Fruit fly (Drosophila melanogaster) whole organism, embryonic: ENCODE results near the gene senju.

ENCODE experiments used
- Atf-2 ChIP-seq: fragments of 200-800 bp; sonication (Bioruptor generic); optimal IDR thresholded peaks from 2 replicates; lab custom pipeline; 2016; ENCODE audit warnings: missing biosample characterization, missing genetic modification characterization
- BEAF-32 ChIP-seq: fragments of 200-800 bp; sonication (Bioruptor generic); optimal IDR thresholded peaks from 3 replicates; lab custom pipeline; 2017; ENCODE audit warnings: missing biosample characterization, missing genetic modification characterization, mild to moderate bottlenecking, moderate library complexity, missing genetic modification reagents
- CG10267 ChIP-seq: fragments of 200-800 bp; sonication (Bioruptor generic); optimal IDR thresholded peaks from 2 replicates; lab custom pipeline; 2018; ENCODE audit warnings: missing biosample characterization, mild to moderate bottlenecking, missing genetic modification characterization, moderate library complexity
- CG10959 ChIP-seq: fragments of 200-800 bp; sonication (Bioruptor generic); IDR thresholded peaks from 2 replicates; pipeline ENCODE4 v1.3.6; 2022; ENCODE audit warnings: missing biosample characterization, missing genetic modification characterization
- CG14710 ChIP-seq: fragments of 200-800 bp; sonication (Bioruptor generic); optimal IDR thresholded peaks from 3 replicates; lab custom pipeline; 2019; ENCODE audit warnings: missing biosample characterization, mild to moderate bottlenecking, missing genetic modification characterization, moderate library complexity
- CG15479 ChIP-seq: fragments of 200-800 bp; sonication (Bioruptor generic); optimal IDR thresholded peaks from 3 replicates; lab custom pipeline; 2019; ENCODE audit warnings: missing biosample characterization, mild to moderate bottlenecking, missing genetic modification characterization, moderate library complexity
- CG1603 ChIP-seq: fragments of 200-800 bp; sonication (Bioruptor generic); optimal IDR thresholded peaks from 2 replicates; lab custom pipeline; 2019; ENCODE audit warnings: missing biosample characterization, mild to moderate bottlenecking, missing genetic modification characterization, moderate library complexity
- CG16813 ChIP-seq: fragments of 200-800 bp; sonication (Bioruptor generic); IDR thresholded peaks from 3 replicates; pipeline ENCODE4 v1.3.6; 2022; ENCODE audit warnings: missing biosample characterization, missing genetic modification characterization; ENCODE audit not compliant: partially characterized antibody
- CG30020 ChIP-seq: fragments of 200-800 bp; optimal IDR thresholded peaks from 2 replicates; lab custom pipeline; 2019; ENCODE audit warnings: missing biosample characterization, mild to moderate bottlenecking, missing genetic modification characterization, moderate library complexity
- CG42726 ChIP-seq: fragments of 200-800 bp; sonication (Bioruptor generic); IDR thresholded peaks from 2 replicates; pipeline ENCODE4 v1.3.6; 2022; ENCODE audit warnings: missing biosample characterization, missing genetic modification characterization; ENCODE audit not compliant: partially characterized antibody
- CG4617 ChIP-seq: fragments of 200-800 bp; sonication (Bioruptor generic); optimal IDR thresholded peaks from 3 replicates; lab custom pipeline; 2016; ENCODE audit warnings: missing biosample characterization, missing genetic modification characterization, borderline replicate concordance
- CG6254 ChIP-seq: fragments of 200-800 bp; sonication (Bioruptor generic); optimal IDR thresholded peaks from 3 replicates; lab custom pipeline; 2017; ENCODE audit warnings: mild to moderate bottlenecking, missing biosample characterization, missing genetic modification reagents, missing genetic modification characterization
- CG6791 ChIP-seq: fragments of 200-800 bp; sonication (Bioruptor generic); IDR thresholded peaks from 3 replicates; pipeline ENCODE4 v1.3.6; 2022; ENCODE audit warnings: missing biosample characterization, missing genetic modification characterization; ENCODE audit not compliant: partially characterized antibody
- CG7987 ChIP-seq: fragments of 200-800 bp; sonication (Bioruptor generic); optimal IDR thresholded peaks from 2 replicates; lab custom pipeline; 2018; ENCODE audit warnings: missing biosample characterization, mild to moderate bottlenecking, missing genetic modification characterization, moderate library complexity
- CG8359 ChIP-seq: fragments of 200-800 bp; sonication (Bioruptor generic); optimal IDR thresholded peaks from 2 replicates; lab custom pipeline; 2017; ENCODE audit warnings: missing biosample characterization, mild to moderate bottlenecking, missing genetic modification characterization, borderline replicate concordance
- CG9797 ChIP-seq: fragments of 200-800 bp; sonication (Bioruptor generic); optimal IDR thresholded peaks from 3 replicates; lab custom pipeline; 2018; ENCODE audit warnings: missing biosample characterization, mild to moderate bottlenecking, missing genetic modification characterization
- CHES-1-like ChIP-seq: fragments of 200-800 bp; sonication (Bioruptor generic); optimal IDR thresholded peaks from 2 replicates; lab custom pipeline; 2016; ENCODE audit warnings: missing biosample characterization, missing genetic modification characterization
- Dip2 ChIP-seq: fragments of 200-800 bp; sonication (Bioruptor generic); IDR thresholded peaks from 2 replicates; pipeline ENCODE4 v1.3.6; 2022; ENCODE audit warnings: missing biosample characterization, missing genetic modification characterization
- Dll ChIP-seq: fragments of 200-800 bp; sonication (Bioruptor generic); IDR thresholded peaks from 4 replicates; pipeline ENCODE4 v1.3.6; 2022; ENCODE audit warnings: missing biosample characterization, missing genetic modification characterization; ENCODE audit not compliant: partially characterized antibody
- Elba2 ChIP-seq: fragments of 200-800 bp; sonication (Bioruptor generic); optimal IDR thresholded peaks from 3 replicates; lab custom pipeline; 2016; ENCODE audit warnings: missing biosample characterization, missing genetic modification characterization
- Ets65A ChIP-seq: fragments of 200-800 bp; sonication (Bioruptor generic); peaks from one replicate; lab custom pipeline; 2016; ENCODE audit warnings: missing biosample characterization, missing genetic modification characterization
- Ets97D ChIP-seq: fragments of 200-800 bp; sonication (Bioruptor generic); optimal IDR thresholded peaks from 3 replicates; lab custom pipeline; 2016; ENCODE audit warnings: missing biosample characterization, missing genetic modification characterization
- Fer1 ChIP-seq: fragments of 200-800 bp; sonication (Bioruptor generic); optimal IDR thresholded peaks from 2 replicates; lab custom pipeline; 2017; ENCODE audit warnings: missing biosample characterization, mild to moderate bottlenecking, missing genetic modification characterization
- Hmr ChIP-seq: fragments of 200-800 bp; sonication (Bioruptor generic); optimal IDR thresholded peaks from 3 replicates; lab custom pipeline; 2017; ENCODE audit warnings: mild to moderate bottlenecking, missing biosample characterization, missing genetic modification reagents, missing genetic modification characterization
- MBD-R2 ChIP-seq: fragments of 200-800 bp; sonication (Bioruptor generic); IDR thresholded peaks from 2 replicates; pipeline ENCODE4 v1.3.6; 2022; ENCODE audit warnings: missing biosample characterization, missing genetic modification characterization
- MESR4 ChIP-seq: fragments of 200-800 bp; sonication (Bioruptor generic); optimal IDR thresholded peaks from 2 replicates; lab custom pipeline; 2018; ENCODE audit warnings: missing biosample characterization, mild to moderate bottlenecking, missing genetic modification characterization, moderate library complexity
- Med ChIP-seq: fragments of 200-800 bp; sonication (Bioruptor generic); peaks from one replicate; lab custom pipeline; 2016; ENCODE audit warnings: missing biosample characterization, missing genetic modification characterization, mild to moderate bottlenecking, inconsistent platforms, moderate library complexity
- Meics ChIP-seq: fragments of 200-800 bp; sonication (Bioruptor generic); optimal IDR thresholded peaks from 2 replicates; lab custom pipeline; 2017; ENCODE audit warnings: missing biosample characterization, mild to moderate bottlenecking, missing genetic modification characterization
- Myb ChIP-seq: fragments of 200-800 bp; sonication (Bioruptor generic); optimal IDR thresholded peaks from 2 replicates; lab custom pipeline; 2016; ENCODE audit warnings: missing biosample characterization, missing genetic modification characterization
- Nf-YC ChIP-seq: fragments of 200-800 bp; optimal IDR thresholded peaks from 3 replicates; lab custom pipeline; 2019; ENCODE audit warnings: missing biosample characterization, mild to moderate bottlenecking, missing genetic modification characterization, moderate library complexity
- Scr ChIP-seq: fragments of 200-800 bp; sonication (Bioruptor generic); IDR thresholded peaks from 2 replicates; pipeline ENCODE4 v1.3.6; 2022; ENCODE audit warnings: missing biosample characterization, missing genetic modification characterization; ENCODE audit not compliant: partially characterized antibody
- TFAM ChIP-seq: fragments of 200-800 bp; sonication (Bioruptor generic); optimal IDR thresholded peaks from 2 replicates; lab custom pipeline; 2017; ENCODE audit warnings: missing biosample characterization, missing genetic modification characterization, inconsistent platforms
- Xrp1 ChIP-seq: fragments of 200-800 bp; sonication (Bioruptor generic); IDR thresholded peaks from 2 replicates; pipeline ENCODE4 v1.3.6; 2022; ENCODE audit warnings: missing biosample characterization, missing genetic modification characterization
- YL-1 ChIP-seq: fragments of 200-800 bp; sonication (Bioruptor generic); optimal IDR thresholded peaks from 3 replicates; lab custom pipeline; 2017; ENCODE audit warnings: missing biosample characterization, mild to moderate bottlenecking, missing genetic modification characterization
- crp ChIP-seq, 2 experiments: fragments of 200-800 bp; sonication (Bioruptor generic); optimal IDR thresholded peaks; 2 replicates in 1 of 2; 3 replicates in 1 of 2; lab custom pipeline; 2017; ENCODE audit warnings: missing biosample characterization in 2 of 2, missing genetic modification characterization in 2 of 2, mild to moderate bottlenecking in 1 of 2, moderate library complexity in 1 of 2
- da ChIP-seq: fragments of 200-800 bp; sonication (Bioruptor generic); optimal IDR thresholded peaks from 2 replicates; lab custom pipeline; 2016; ENCODE audit warnings: missing biosample characterization, missing genetic modification characterization
- fd3F ChIP-seq: fragments of 200-800 bp; sonication (Bioruptor generic); optimal IDR thresholded peaks from 2 replicates; lab custom pipeline; 2018; ENCODE audit warnings: missing biosample characterization, mild to moderate bottlenecking, missing genetic modification characterization, moderate library complexity
- ind ChIP-seq: fragments of 200-800 bp; sonication (Bioruptor generic); optimal IDR thresholded peaks from 3 replicates; lab custom pipeline; 2016; ENCODE audit warnings: missing biosample characterization, missing genetic modification characterization
- jing ChIP-seq: fragments of 200-800 bp; sonication (Bioruptor generic); optimal IDR thresholded peaks from 2 replicates; lab custom pipeline; 2018; ENCODE audit warnings: missing biosample characterization, mild to moderate bottlenecking, missing genetic modification characterization
- mirr ChIP-seq: fragments of 200-800 bp; sonication (Bioruptor generic); optimal IDR thresholded peaks from 3 replicates; lab custom pipeline; 2018; ENCODE audit warnings: missing biosample characterization, mild to moderate bottlenecking, missing genetic modification characterization
- pzg ChIP-seq: fragments of 200-800 bp; sonication (Bioruptor generic); optimal IDR thresholded peaks from 3 replicates; lab custom pipeline; 2018; ENCODE audit warnings: missing biosample characterization, mild to moderate bottlenecking, missing genetic modification characterization, moderate library complexity
- sd ChIP-seq: fragments of 200-800 bp; sonication (Bioruptor generic); optimal IDR thresholded peaks from 3 replicates; lab custom pipeline; 2018; ENCODE audit warnings: missing biosample characterization, mild to moderate bottlenecking, missing genetic modification characterization, moderate library complexity
- sna ChIP-seq: fragments of 200-800 bp; sonication (Bioruptor generic); IDR thresholded peaks from 2 replicates; pipeline ENCODE4 v1.3.6; 2022; ENCODE audit warnings: missing biosample characterization, missing genetic modification characterization; ENCODE audit not compliant: partially characterized antibody
- sqz ChIP-seq: fragments of 200-800 bp; sonication (Bioruptor generic); optimal IDR thresholded peaks from 3 replicates; lab custom pipeline; 2018; ENCODE audit warnings: missing biosample characterization, mild to moderate bottlenecking, missing genetic modification characterization
- ssp ChIP-seq: fragments of 200-800 bp; sonication (Bioruptor generic); IDR thresholded peaks from 2 replicates; pipeline ENCODE4 v1.3.6; 2022; ENCODE audit warnings: missing biosample characterization, missing genetic modification characterization
- stc ChIP-seq: fragments of 200-800 bp; sonication (Bioruptor generic); IDR thresholded peaks from 2 replicates; pipeline ENCODE4 v1.3.6; 2022; ENCODE audit warnings: missing biosample characterization, missing genetic modification characterization
- stwl ChIP-seq: fragments of 200-800 bp; sonication (Bioruptor generic); optimal IDR thresholded peaks from 3 replicates; lab custom pipeline; 2018; ENCODE audit warnings: missing biosample characterization, mild to moderate bottlenecking, missing genetic modification characterization, moderate library complexity
- trem ChIP-seq: fragments of 200-800 bp; optimal IDR thresholded peaks from 3 replicates; lab custom pipeline; 2019; ENCODE audit warnings: missing biosample characterization, mild to moderate bottlenecking, missing genetic modification characterization, moderate library complexity

Gene senju

DNA sequence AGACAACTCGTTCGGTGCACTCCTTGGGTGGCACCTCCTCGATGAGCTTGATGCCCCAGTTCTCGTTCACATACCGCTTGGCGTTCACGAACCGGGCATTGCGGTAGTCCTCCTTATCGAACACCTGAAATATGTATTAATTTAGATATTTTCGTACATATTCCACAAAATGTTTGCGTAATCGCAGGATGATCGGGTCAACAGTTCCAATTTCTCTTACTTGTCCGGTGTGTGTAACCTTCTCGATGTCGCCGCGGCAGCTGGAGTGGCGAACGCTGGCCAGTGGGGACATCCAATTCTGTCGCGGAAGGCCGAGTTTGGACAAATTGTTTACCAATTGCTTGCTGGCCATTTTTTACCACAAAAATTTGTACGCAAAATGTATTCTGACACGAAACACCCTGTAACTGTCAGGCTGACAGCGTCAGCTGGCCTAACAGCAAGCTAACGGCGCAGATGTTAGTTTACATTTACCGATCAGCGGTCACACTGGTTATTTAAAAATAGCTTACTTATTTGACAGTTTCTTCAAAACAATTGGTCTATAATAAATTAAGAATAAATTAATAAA is 47.2 kb downstream of the senju start, which contains the start of gene ND-13A (continued):
- TF ChIP-seq stc (GFP tag; lab: Robert Waterston, UW): peak; percentile 9; the same call in 1 of the 2 replicates
- peak; percentile 67 for TF ChIP-seq pzg (GFP tag; lab: Kevin White, UChicago)
- peak; percentile 67 for TF ChIP-seq YL-1 (GFP tag; lab: Kevin White, UChicago)
- TF ChIP-seq stwl (tag; lab: Kevin White, UChicago): peak; percentile 87
- no peak for TF ChIP-seq Nf-YC (tag; lab: Kevin White, UChicago)
- TF ChIP-seq ind (GFP tag; lab: Kevin White, UChicago): no peak
- peak; percentile 13 for TF ChIP-seq CG14710 (tag; lab: Kevin White, UChicago)
- TF ChIP-seq sqz (GFP tag; lab: Kevin White, UChicago): peak; percentile 5
- TF ChIP-seq Ets65A: no peak
- 0 out of 4 replicates have a peak, but pooled peaks have one; percentile 34 for TF ChIP-seq Dll (GFP tag; lab: Robert Waterston, UW)
- peak; percentile 44 for TF ChIP-seq CG7987
- TF ChIP-seq da (GFP tag; lab: Kevin White, UChicago): no peak
- peak; percentile 82 for TF ChIP-seq MBD-R2
- peak; percentile 24 for TF ChIP-seq Ets97D (GFP tag; lab: Kevin White, UChicago)
- peak; percentile 35; the same call in 1 of the 2 replicates for TF ChIP-seq sna (GFP tag; lab: Robert Waterston, UW)
- TF ChIP-seq mirr: peak; percentile 3
- TF ChIP-seq CG10959: no peak
- TF ChIP-seq Atf-2 (GFP tag; lab: Kevin White, UChicago): no peak
- peak; percentile 83 for TF ChIP-seq MESR4 (GFP tag; lab: Kevin White, UChicago)
- TF ChIP-seq jing (GFP tag; lab: Kevin White, UChicago): no peak
- TF ChIP-seq ssp (GFP tag; lab: Robert Waterston, UW): no peak
- 0 out of 2 replicates have a peak, but pooled peaks have one; percentile 11 for TF ChIP-seq Xrp1 (GFP tag; lab: Robert Waterston, UW)
- peak; percentile 18 for TF ChIP-seq Myb (GFP tag; lab: Kevin White, UChicago)
- TF ChIP-seq Fer1: peak; percentile 18
- peak; percentile 36 to 92 for TF ChIP-seq crp (GFP tag; optimal IDR thresholded peaks at IDR 0.05; lab: Kevin White, UChicago)
- TF ChIP-seq sd (tag; lab: Kevin White, UChicago): peak; percentile 13
- TF ChIP-seq Scr (GFP tag; lab: Robert Waterston, UW): peak; percentile 30; the same call in 1 of the 2 replicates
- TF ChIP-seq CG6791 (GFP tag; lab: Robert Waterston, UW): peak; percentile 35; the same call in 1 of the 3 replicates
- peak; percentile 61 for TF ChIP-seq CG9797 (GFP tag; lab: Kevin White, UChicago)
- TF ChIP-seq CG30020 (tag; lab: Kevin White, UChicago): peak; percentile 25
- TF ChIP-seq TFAM (GFP tag; lab: Kevin White, UChicago): no peak
- TF ChIP-seq Dip2 (GFP tag; lab: Robert Waterston, UW): no peak
- TF ChIP-seq Hmr (GFP tag; lab: Kevin White, UChicago): peak; percentile 22
- TF ChIP-seq Med (GFP tag; lab: Kevin White, UChicago): peak; percentile 47
- TF ChIP-seq Elba2 (GFP tag; lab: Kevin White, UChicago): peak; percentile 28
- TF ChIP-seq CG16813 (GFP tag; lab: Robert Waterston, UW): no peak
- TF ChIP-seq Meics (GFP tag; lab: Kevin White, UChicago): no peak
- TF ChIP-seq CG6254: peak; percentile 100
- TF ChIP-seq fd3F (GFP tag; lab: Kevin White, UChicago): no peak
- TF ChIP-seq BEAF-32: peak; percentile 18
- TF ChIP-seq CG8359 (GFP tag; lab: Kevin White, UChicago): no peak
- peak; percentile 12 for TF ChIP-seq CG15479
- peak; percentile 40 for TF ChIP-seq CG1603
- peak; percentile 2 for TF ChIP-seq CG10267 (tag; lab: Kevin White, UChicago)
- peak; percentile 53 for TF ChIP-seq CG4617 (GFP tag; lab: Kevin White, UChicago)
- no peak for TF ChIP-seq CHES-1-like (GFP tag; lab: Kevin White, UChicago)
- TF ChIP-seq CG42726 (GFP tag; lab: Robert Waterston, UW): 0 out of 2 replicates have a peak, but pooled peaks have one; percentile 35
- peak; percentile 25 for TF ChIP-seq trem (tag; lab: Kevin White, UChicago)
